Fruit fly (Drosophila melanogaster) whole organism, pupa: ENCODE results near the gene CG17270.

Source experiments
- CG32121 ChIP-seq: fragments of 200-800 bp; sonication (Bioruptor generic); IDR thresholded peaks from 2 replicates; pipeline ENCODE4 v1.3.6; 2022; ENCODE audit warnings: missing biosample characterization, missing genetic modification characterization
- CG8301 ChIP-seq: fragments of 200-800 bp; sonication (Bioruptor generic); optimal IDR thresholded peaks from 2 replicates; lab custom pipeline; 2018; ENCODE audit warnings: missing biosample characterization, mild to moderate bottlenecking, missing genetic modification characterization
- EcR ChIP-seq: fragments of 200-800 bp; sonication (Bioruptor generic); optimal IDR thresholded peaks from 3 replicates; lab custom pipeline; 2019; ENCODE audit warnings: missing biosample characterization, missing genetic modification characterization, mild to moderate bottlenecking, moderate library complexity, missing genetic modification reagents
- Snoo ChIP-seq: fragments of 200-800 bp; sonication (Bioruptor generic); optimal IDR thresholded peaks from 3 replicates; lab custom pipeline; 2017; ENCODE audit warnings: missing biosample characterization, mild to moderate bottlenecking, missing genetic modification characterization, inconsistent platforms

DNA sequence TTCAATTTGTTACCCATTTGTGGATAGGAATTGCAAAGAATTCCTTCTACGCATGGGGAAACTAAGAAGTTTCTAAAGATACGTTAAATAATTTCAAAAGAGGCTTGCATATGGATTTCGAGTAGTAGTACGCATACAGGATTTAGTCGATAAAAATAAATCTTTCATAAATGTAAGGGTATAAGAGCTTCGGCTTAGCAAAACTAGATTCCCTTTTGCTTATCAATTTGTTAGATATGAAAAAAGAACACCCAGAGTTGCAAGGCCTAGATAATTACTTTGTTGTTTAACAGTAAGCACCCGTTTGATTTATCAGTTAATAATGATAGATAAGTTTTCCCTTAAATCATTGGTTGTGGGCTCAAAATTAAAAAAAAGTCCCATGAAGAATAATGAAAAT lies 26.8 kb upstream of the CG17270 start:
- TF ChIP-seq CG8301 (tag; lab: Kevin White, UChicago) (no peak), Snoo (tag; lab: Kevin White, UChicago) (no peak), EcR (GFP tag; lab: Kevin White, UChicago) (no peak), CG32121 (GFP tag; lab: Robert Waterston, UW) (no peak)
